Worm (Caenorhabditis elegans) whole organism, mixed stage, embryonic: ENCODE results near the gene trpp-3.

Source experiments
- elt-3 ChIP-seq: fragments of 150-350 bp; optimal IDR thresholded peaks from 2 replicates; lab custom pipeline; 2014; ENCODE audit warnings: missing biosample characterization, missing genetic modification characterization
- lin-13 ChIP-seq: fragments of 150-350 bp; optimal IDR thresholded peaks from 2 replicates; lab custom pipeline; 2014; ENCODE audit warnings: missing biosample characterization, missing genetic modification characterization
- lsy-2 ChIP-seq: fragments of 150-350 bp; optimal IDR thresholded peaks from 2 replicates; lab custom pipeline; 2014; ENCODE audit warnings: missing biosample characterization, missing genetic modification characterization
- mep-1 ChIP-seq: fragments of 150-350 bp; optimal IDR thresholded peaks from 2 replicates; lab custom pipeline; 2017; ENCODE audit warnings: missing biosample characterization, missing genetic modification reagents, missing genetic modification characterization, inconsistent platforms
- nhr-2 ChIP-seq: fragments of 150-350 bp; optimal IDR thresholded peaks from 2 replicates; lab custom pipeline; 2014; ENCODE audit warnings: missing biosample characterization, missing genetic modification characterization
- nhr-76 ChIP-seq: sonication (generic microtip); optimal IDR thresholded peaks from 2 replicates; lab custom pipeline; 2017; ENCODE audit warnings: missing biosample characterization, missing genetic modification characterization
- pha-4 ChIP-seq: fragments of 150-350 bp; optimal IDR thresholded peaks from 2 replicates; lab custom pipeline; 2018; ENCODE audit warnings: missing biosample characterization, missing genetic modification reagents, missing genetic modification characterization
- unc-120 ChIP-seq: sonication (generic microtip); optimal IDR thresholded peaks from 2 replicates; lab custom pipeline; 2017; ENCODE audit warnings: missing genetic modification characterization, missing compliant biosample characterization; ENCODE audit not compliant: poor library complexity, severe bottlenecking
- unc-62 ChIP-seq: fragments of 150-350 bp; optimal IDR thresholded peaks from 2 replicates; lab custom pipeline; 2014; ENCODE audit warnings: missing biosample characterization, missing genetic modification reagents, missing genetic modification characterization
- ztf-11 ChIP-seq: fragments of 150-350 bp; optimal IDR thresholded peaks from 2 replicates; lab custom pipeline; 2014; ENCODE audit warnings: missing biosample characterization, missing genetic modification characterization

ce11 chrIII:9556300-9556699 is 30.9 kb downstream of the trpp-3 start, which contains the start of gene ZK1098.11:
- TF ChIP-seq nhr-76 (tag; lab: Kevin White, UChicago) = no peak
- no peak for TF ChIP-seq elt-3 (tag; lab: Kevin White, UChicago)
- no peak for TF ChIP-seq nhr-2
- no peak for TF ChIP-seq mep-1 (tag; lab: Kevin White, UChicago)
- no peak for TF ChIP-seq lin-13 (tag; lab: Kevin White, UChicago)
- TF ChIP-seq lsy-2 = no peak
- TF ChIP-seq ztf-11 = no peak
- no peak for TF ChIP-seq unc-62 (GFP tag; lab: Kevin White, UChicago)
- TF ChIP-seq unc-120 (tag; lab: Kevin White, UChicago) = no peak
- TF ChIP-seq pha-4 (tag; lab: Kevin White, UChicago) = no peak
